Fruit fly (Drosophila melanogaster) whole organism, larva: ENCODE data around the gene CG32369.
A peak's percentile ranks its signal among the peaks of the same experiment; 100 is the strongest.

ENCODE experiments used
- noc ChIP-seq: fragments of 200-800 bp; sonication (Bioruptor generic); optimal IDR thresholded peaks from 3 replicates; lab custom pipeline; 2019; ENCODE audit warnings: missing biosample characterization, mild to moderate bottlenecking, missing genetic modification characterization, moderate library complexity

Gene CG32369

dm6 chr3L:7809289-7810099, at the start of gene CG32369:
Gene CG32369, minus strand, starts transcription at chr3L:7809825.
- TF ChIP-seq noc (tag; lab: Kevin White, UChicago) = peak; percentile 58

DNA sequence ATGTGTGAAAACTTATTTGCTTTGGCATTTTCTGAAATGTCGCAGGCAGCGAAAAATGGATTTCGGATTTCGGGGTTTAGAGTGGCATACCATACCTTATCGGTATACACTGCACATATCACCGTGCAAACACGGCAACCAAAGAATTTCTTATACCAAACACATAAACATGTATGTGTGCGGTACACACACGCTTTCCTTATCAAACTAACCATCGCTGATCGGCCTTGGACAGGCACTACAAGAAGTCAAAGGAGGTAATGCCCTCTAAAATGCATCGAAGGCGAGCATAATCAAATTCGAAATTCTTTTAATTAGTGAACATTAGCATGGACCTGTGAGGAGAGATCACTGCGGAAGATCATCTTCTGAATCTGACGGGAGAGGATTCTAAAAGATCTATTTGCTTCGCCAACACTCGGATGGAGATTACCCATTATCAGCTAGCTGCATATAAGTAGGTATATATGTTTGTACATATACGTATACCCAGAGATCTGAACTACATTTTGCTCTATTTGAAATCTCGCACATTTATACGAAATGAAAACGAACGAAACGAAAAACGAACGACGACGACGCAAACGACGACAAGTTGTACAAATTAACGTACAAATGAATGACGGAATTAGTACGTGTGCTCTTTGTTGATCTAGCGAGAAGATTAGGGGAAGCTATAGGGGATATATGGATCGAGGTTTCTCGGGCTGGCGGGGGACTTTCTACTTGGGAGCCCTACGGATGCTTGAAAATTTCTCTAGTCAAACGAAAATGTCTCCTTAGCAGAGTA, 48.9 kb upstream of the CG32369 start:
- TF ChIP-seq noc (tag; lab: Kevin White, UChicago) = peak; percentile 52

DNA sequence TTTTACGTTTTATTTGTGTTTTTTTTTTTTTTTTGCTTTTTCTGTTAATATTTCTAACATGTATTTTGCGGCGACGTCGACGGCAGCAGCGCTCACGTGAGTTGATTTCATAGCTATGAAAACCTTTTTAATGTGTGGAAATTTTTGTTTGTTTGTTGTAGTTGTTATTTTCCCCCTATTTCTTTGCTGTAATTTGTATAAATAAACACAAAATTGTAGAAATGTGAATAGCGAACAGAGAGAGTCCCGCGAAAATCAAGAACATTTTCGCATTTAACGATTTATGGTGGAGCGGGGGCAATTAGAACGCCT, 47.0 kb upstream of the CG32369 start:
- peak; percentile 42 for TF ChIP-seq noc (tag; lab: Kevin White, UChicago)

DNA sequence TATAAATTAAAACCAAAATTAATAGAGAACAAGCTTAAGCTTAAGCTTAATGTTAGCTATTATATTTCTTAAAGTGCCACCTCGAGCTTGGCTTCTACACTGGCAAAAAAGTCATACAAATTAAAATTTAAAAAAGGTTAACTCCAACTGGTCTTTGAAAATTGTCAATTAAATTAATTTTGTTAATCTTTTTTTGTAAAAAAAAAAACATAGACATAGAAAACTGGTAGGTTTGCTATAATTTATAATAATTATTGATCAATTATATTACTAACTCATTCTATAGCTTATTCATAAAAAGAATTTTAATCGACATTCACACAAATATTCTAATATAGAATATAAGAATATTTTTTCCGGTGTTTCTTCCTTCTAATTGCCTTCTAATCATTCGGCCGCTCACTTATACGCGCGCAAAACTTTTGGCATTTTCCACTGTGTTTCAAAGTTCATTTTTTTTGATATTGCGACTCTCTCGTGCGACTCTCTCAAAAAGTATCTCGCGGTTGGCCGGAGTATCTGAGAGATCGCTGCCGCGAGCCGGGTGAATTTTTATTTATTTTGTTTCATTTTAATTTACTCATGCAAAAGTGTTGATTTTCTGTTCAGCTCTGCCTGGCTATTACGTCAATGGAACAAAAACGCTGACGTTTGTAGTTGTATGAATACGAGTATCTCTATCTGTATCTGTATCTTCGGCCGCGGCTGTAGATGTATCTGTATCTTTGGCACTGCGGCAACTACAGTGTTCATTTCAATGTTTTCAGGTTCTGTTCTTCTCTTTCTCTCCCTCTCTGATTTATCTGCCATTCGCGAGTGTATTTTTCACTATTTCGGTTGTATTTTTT, 46.4 kb upstream of the CG32369 start:
- TF ChIP-seq noc (tag; lab: Kevin White, UChicago) = peak; percentile 95

DNA sequence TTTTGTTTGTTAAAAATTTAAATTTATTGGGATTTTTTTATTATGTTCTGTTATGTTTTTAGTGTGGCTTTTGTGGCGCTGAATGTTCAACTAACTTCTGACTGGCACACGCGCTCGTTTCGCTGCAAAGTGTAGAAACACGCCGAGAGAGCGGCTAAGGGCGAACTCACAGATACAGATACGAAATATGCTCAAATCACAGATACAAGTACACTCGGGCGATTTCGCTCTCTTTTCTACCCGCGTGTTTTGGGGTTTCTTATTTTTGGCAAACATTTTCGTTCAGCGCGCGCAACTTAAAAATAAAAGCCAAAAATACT, 45.8 kb upstream of the CG32369 start:
- no peak for TF ChIP-seq noc (tag; lab: Kevin White, UChicago)

- peak; percentile 45 for TF ChIP-seq noc (tag; lab: Kevin White, UChicago)
Observed at dm6 chr3L:7854752-7855454, 45.3 kb upstream of the CG32369 start.

- TF ChIP-seq noc (tag; lab: Kevin White, UChicago) = peak; percentile 9
Observed at dm6 chr3L:7852252-7852885, 42.7 kb upstream of the CG32369 start.

- TF ChIP-seq noc (tag; lab: Kevin White, UChicago) = peak; percentile 97
Observed at dm6 chr3L:7850771-7851358, 41.2 kb upstream of the CG32369 start.

dm6 chr3L:7848617-7849016, 39.0 kb upstream of the CG32369 start:
- TF ChIP-seq noc (tag; lab: Kevin White, UChicago) = no peak

- TF ChIP-seq noc (tag; lab: Kevin White, UChicago) = no peak
Observed at dm6 chr3L:7847656-7848252, 38.1 kb upstream of the CG32369 start.

DNA sequence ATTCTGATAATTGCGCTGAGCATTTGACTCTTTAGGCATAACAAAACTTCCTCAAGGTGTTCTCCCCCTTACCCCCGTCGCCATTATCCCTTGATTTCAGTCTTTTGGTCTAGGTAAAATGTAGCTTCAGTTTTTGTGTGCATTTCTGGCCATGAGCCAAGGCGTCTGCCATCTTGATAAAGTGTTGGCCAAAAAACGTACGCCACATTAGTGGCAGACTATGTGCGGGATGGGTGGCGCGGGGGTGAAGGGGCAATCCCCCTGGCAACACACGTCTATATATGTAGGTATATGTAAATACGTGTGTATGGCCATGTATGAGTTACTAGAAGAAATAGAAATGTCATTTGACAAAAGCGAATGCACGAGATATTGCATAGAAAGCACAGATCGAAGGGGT, 34.4 kb upstream of the CG32369 start:
- TF ChIP-seq noc (tag; lab: Kevin White, UChicago) = no peak

- no peak for TF ChIP-seq noc (tag; lab: Kevin White, UChicago)
Observed at dm6 chr3L:7842537-7842936, 32.9 kb upstream of the CG32369 start.

dm6 chr3L:7842117-7842516, 32.5 kb upstream of the CG32369 start:
- no peak for TF ChIP-seq noc (tag; lab: Kevin White, UChicago)
